Worm (Caenorhabditis elegans) whole organism, L3 larva: ENCODE data around the gene M03A1.8.

Experiments used
- aly-2 ChIP-seq: fragments of 150-350 bp; optimal IDR thresholded peaks from 2 replicates; lab custom pipeline; 2014; ENCODE audit warnings: missing biosample characterization, missing genetic modification characterization
- daf-12 ChIP-seq: fragments of 150-350 bp; optimal IDR thresholded peaks from 2 replicates; lab custom pipeline; 2014; ENCODE audit warnings: missing biosample characterization, missing genetic modification reagents, missing genetic modification characterization
- fos-1 ChIP-seq: fragments of 150-350 bp; optimal IDR thresholded peaks from 2 replicates; lab custom pipeline; 2014; ENCODE audit warnings: missing biosample characterization, missing genetic modification characterization
- lsy-12 ChIP-seq: sonication (generic microtip); optimal IDR thresholded peaks from 2 replicates; lab custom pipeline; 2016; ENCODE audit warnings: mild to moderate bottlenecking, missing genetic modification characterization, missing compliant biosample characterization
- nhr-12 ChIP-seq: fragments of 150-350 bp; optimal IDR thresholded peaks from 2 replicates; lab custom pipeline; 2014; ENCODE audit warnings: missing biosample characterization, missing genetic modification characterization
- nhr-76 ChIP-seq: fragments of 150-350 bp; sonication (generic microtip); optimal IDR thresholded peaks from 5 replicates; lab custom pipeline; 2014; ENCODE audit warnings: missing biosample characterization, missing genetic modification characterization
- unc-62 ChIP-seq: fragments of 150-350 bp; sonication (generic microtip); optimal IDR thresholded peaks from 4 replicates; lab custom pipeline; 2014; ENCODE audit warnings: missing biosample characterization, missing genetic modification reagents, missing genetic modification characterization
- ztf-4 ChIP-seq: fragments of 150-350 bp; optimal IDR thresholded peaks from 2 replicates; lab custom pipeline; 2014; ENCODE audit warnings: missing biosample characterization, missing genetic modification characterization

DNA sequence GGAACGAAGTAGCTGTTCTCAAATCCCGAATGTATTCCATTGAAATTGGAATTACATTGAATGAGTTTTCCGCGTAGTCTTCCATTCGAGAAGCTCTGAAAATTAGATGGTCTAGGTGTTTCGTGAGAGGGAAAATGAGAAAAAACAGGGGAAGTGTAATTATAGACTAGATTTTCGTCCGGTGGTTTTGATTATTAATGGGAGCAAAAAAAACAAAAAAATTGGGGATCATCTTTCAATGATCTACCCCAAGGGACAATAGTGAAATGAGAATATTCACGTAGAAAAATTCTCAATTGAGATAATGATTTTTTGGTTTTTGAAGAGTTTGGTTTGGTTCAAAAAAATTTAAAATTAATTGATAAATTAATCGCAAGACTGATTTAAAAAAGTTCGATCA is 28.3 kb upstream of the M03A1.8 start, which contains the start of gene sra-32:
- TF ChIP-seq ztf-4 (tag; lab: Kevin White, UChicago) (no peak), aly-2 (tag; lab: Kevin White, UChicago) (no peak), nhr-12 (tag; lab: Kevin White, UChicago) (no peak), daf-12 (tag; lab: Kevin White, UChicago) (no peak), lsy-12 (no peak), unc-62 (GFP tag; lab: Kevin White, UChicago) (no peak), fos-1 (tag; lab: Kevin White, UChicago) (no peak), nhr-76 (tag; lab: Kevin White, UChicago) (no peak)
